Worm (Caenorhabditis elegans): Measurements from ENCODE around the gene C07D10.1.

Gene C07D10.1

ce11 chrII:7374143-7374542 lies 24.7 kb upstream of the C07D10.1 start, which contains the start of the genes mtch-1 and rpb-4:
TSS of gene mtch-1 (minus strand) at chrII:7374166.
TSS of gene rpb-4 (plus strand) at chrII:7374495.
- no peak for TF ChIP-seq rec-8 (tag; optimal IDR thresholded peaks at IDR 0.05)
- TF ChIP-seq pbrm-1 (GFP tag; IDR thresholded peaks at IDR 0.05): no peak
- TF ChIP-seq F55B11.4 (tag; optimal IDR thresholded peaks at IDR 0.05; ENCODE audit: borderline replicate concordance, insufficient read depth): no peak
- TF ChIP-seq F23B12.7 (tag; optimal IDR thresholded peaks at IDR 0.05; ENCODE audit: insufficient read depth): peak; percentile 33
- no peak for TF ChIP-seq egl-44 (GFP tag; IDR thresholded peaks at IDR 0.05)
- no peak for TF ChIP-seq lir-1 (GFP tag; conservative IDR thresholded peaks at IDR 0.05)
- TF ChIP-seq ztf-18 (tag; optimal IDR thresholded peaks at IDR 0.05): peak; percentile 12
- no peak for TF ChIP-seq nfya-1 (tag; optimal IDR thresholded peaks at IDR 0.05; ENCODE audit: borderline replicate concordance, insufficient read depth)
- no peak for TF ChIP-seq F57A8.1 (GFP tag; optimal IDR thresholded peaks at IDR 0.05)
- no peak for TF ChIP-seq ceh-79 (tag; optimal IDR thresholded peaks at IDR 0.05)
- TF ChIP-seq rpc-1 (optimal IDR thresholded peaks at IDR 0.05): peak; percentile 11
- no peak for TF ChIP-seq rpc-1 (tag; optimal IDR thresholded peaks at IDR 0.05)
- TF ChIP-seq snpc-1.1 (tag; optimal IDR thresholded peaks at IDR 0.05; ENCODE audit: insufficient read depth): peak; percentile 44
- TF ChIP-seq F10E7.11 (tag; optimal IDR thresholded peaks at IDR 0.05): no peak
- no peak for TF ChIP-seq sea-2 (GFP tag; IDR thresholded peaks at IDR 0.05)
- no peak for TF ChIP-seq K12H6.12 (tag; optimal IDR thresholded peaks at IDR 0.05)
- no peak for TF ChIP-seq die-1 (tag; optimal IDR thresholded peaks at IDR 0.05)
- TF ChIP-seq tbp1 (GFP tag; optimal IDR thresholded peaks at IDR 0.05): no peak
- no peak for TF ChIP-seq F49E8.2 (tag; optimal IDR thresholded peaks at IDR 0.05; ENCODE audit: insufficient read depth)
- TF ChIP-seq snpc-3.4 (tag; optimal IDR thresholded peaks at IDR 0.05): peak; percentile 23
- no peak for TF ChIP-seq let-607 (tag; optimal IDR thresholded peaks at IDR 0.05)
- no peak for TF ChIP-seq K11D2.4 (GFP tag; IDR thresholded peaks at IDR 0.05)
- no peak for TF ChIP-seq lin-26 (GFP tag; IDR thresholded peaks at IDR 0.05)
- TF ChIP-seq B0336.3 (GFP tag; IDR thresholded peaks at IDR 0.05): no peak
- TF ChIP-seq hmg-1.2 (GFP tag; IDR thresholded peaks at IDR 0.05): no peak
- peak; percentile 19 for TF ChIP-seq nhr-80 (tag; optimal IDR thresholded peaks at IDR 0.05)
- TF ChIP-seq Y67H2A.10 (GFP tag; conservative IDR thresholded peaks at IDR 0.05): no peak
- TF ChIP-seq tbx-9 (tag; optimal IDR thresholded peaks at IDR 0.05; ENCODE audit: borderline replicate concordance): no peak
- TF ChIP-seq snpc-4 (GFP tag; optimal IDR thresholded peaks at IDR 0.05): peak; percentile 39
- TF ChIP-seq snpc-4 (tag; optimal IDR thresholded peaks at IDR 0.05): peak in 1 of 4 experiments; percentile 34
- TF ChIP-seq somi-1 (GFP tag; optimal IDR thresholded peaks at IDR 0.05): no peak
- no peak for TF ChIP-seq egrh-3 (GFP tag; IDR thresholded peaks at IDR 0.05)
- TF ChIP-seq unc-62 (GFP tag; optimal IDR thresholded peaks at IDR 0.05): no peak
- no peak for TF ChIP-seq aptf-3 (GFP tag; IDR thresholded peaks at IDR 0.05)
- no peak for TF ChIP-seq ztf-26 (tag; optimal IDR thresholded peaks at IDR 0.05)
- no peak for TF ChIP-seq hlh-12 (tag; optimal IDR thresholded peaks at IDR 0.05)
- TF ChIP-seq attf-5 (GFP tag; optimal IDR thresholded peaks at IDR 0.05): peak; percentile 13
- no peak for TF ChIP-seq hlh-26 (GFP tag; conservative IDR thresholded peaks at IDR 0.05)
- TF ChIP-seq nfya-2 (GFP tag; IDR thresholded peaks at IDR 0.05): no peak

- TF ChIP-seq nhr-90 (tag; optimal IDR thresholded peaks at IDR 0.05) (no peak), hlh-12 (tag; optimal IDR thresholded peaks at IDR 0.05) (no peak), madf-8 (GFP tag; conservative IDR thresholded peaks at IDR 0.05) (no peak), ztf-3 (GFP tag; optimal IDR thresholded peaks at IDR 0.05) (no peak), B0336.3 (GFP tag; IDR thresholded peaks at IDR 0.05) (no peak), dox-1 (GFP tag; IDR thresholded peaks at IDR 0.05) (no peak), madf-3 (GFP tag; IDR thresholded peaks at IDR 0.05) (no peak), F57A8.1 (GFP tag; optimal IDR thresholded peaks at IDR 0.05) (no peak), zfh-2 (GFP tag; conservative IDR thresholded peaks at IDR 0.05) (no peak), D2030.7 (GFP tag; IDR thresholded peaks at IDR 0.05) (no peak), attf-6 (GFP tag; IDR thresholded peaks at IDR 0.05) (no peak), T26A5.8 (tag; optimal IDR thresholded peaks at IDR 0.05) (no peak), dpff-1 (tag; optimal IDR thresholded peaks at IDR 0.05) (no peak), snpc-4 (GFP tag; optimal IDR thresholded peaks at IDR 0.05) (no peak), snpc-4 (tag; optimal IDR thresholded peaks at IDR 0.05) (no peak), Y79H2A.3 (GFP tag; conservative IDR thresholded peaks at IDR 0.05) (no peak)
Measured at ce11 chrII:7374980-7375379, 23.8 kb upstream of the C07D10.1 start, which contains the start of gene F43E2.1. TSS of gene F43E2.1 (plus strand) at chrII:7375280.
